Worm (Caenorhabditis elegans) whole organism, young adult: ENCODE measurements around the gene str-85.

Experiments used
- B0019.2 ChIP-seq: fragments of 200-800 bp; sonication (Bioruptor generic); conservative IDR thresholded peaks from 2 replicates; pipeline ENCODE4 v1.3.6; 2022; ENCODE audit warnings: missing genetic modification reagents, missing genetic modification characterization, missing compliant biosample characterization
- C06A6.2 ChIP-seq: fragments of 200-800 bp; sonication (Bioruptor generic); conservative IDR thresholded peaks from 2 replicates; pipeline ENCODE4 v1.3.6; 2022; ENCODE audit warnings: missing genetic modification characterization, missing compliant biosample characterization
- D2030.7 ChIP-seq: fragments of 200-800 bp; sonication (Bioruptor generic); IDR thresholded peaks from 2 replicates; pipeline ENCODE4 v1.3.6; 2022; ENCODE audit warnings: missing genetic modification reagents, missing genetic modification characterization, missing compliant biosample characterization
- F23B12.7 ChIP-seq: sonication (generic microtip); optimal IDR thresholded peaks from 2 replicates; lab custom pipeline; 2017; ENCODE audit warnings: missing genetic modification characterization, mild to moderate bottlenecking, missing compliant biosample characterization, antibody characterized with exemption, moderate library complexity; ENCODE audit not compliant: insufficient read depth
- F39B2.1 ChIP-seq: fragments of 200-800 bp; sonication (Bioruptor generic); IDR thresholded peaks from 2 replicates; pipeline ENCODE4 v1.3.6; 2022; ENCODE audit warnings: missing genetic modification reagents, missing genetic modification characterization, missing compliant biosample characterization
- F49E8.2 ChIP-seq: sonication (generic microtip); optimal IDR thresholded peaks from 3 replicates; lab custom pipeline; 2017; ENCODE audit warnings: missing genetic modification characterization, mild to moderate bottlenecking, missing compliant biosample characterization, antibody characterized with exemption, moderate library complexity; ENCODE audit not compliant: insufficient read depth
- Y67H2A.10 ChIP-seq: fragments of 200-800 bp; sonication (Bioruptor generic); conservative IDR thresholded peaks from 2 replicates; pipeline ENCODE4 v1.3.6; 2022; ENCODE audit warnings: missing genetic modification reagents, missing genetic modification characterization, missing compliant biosample characterization
- ama-1 ChIP-seq, 3 experiments: fragments of 150-350 bp in 1 of 3; sonication (generic microtip) in 2 of 3; optimal IDR thresholded peaks; 2 replicates each; lab custom pipeline; 2014 to 2018; ENCODE audit warnings: missing biosample characterization in 2 of 3, missing genetic modification characterization in 2 of 3, missing genetic modification reagents in 2 of 3
- aptf-3 ChIP-seq: fragments of 200-800 bp; sonication (Bioruptor generic); IDR thresholded peaks from 2 replicates; pipeline ENCODE4 v1.3.6; 2022; ENCODE audit warnings: missing genetic modification characterization, missing compliant biosample characterization
- athp-1 ChIP-seq: sonication (generic microtip); optimal IDR thresholded peaks from 2 replicates; lab custom pipeline; 2017; ENCODE audit warnings: mild to moderate bottlenecking, missing genetic modification characterization, missing compliant biosample characterization
- attf-5 ChIP-seq: fragments of 200-800 bp; sonication (Bioruptor generic); optimal IDR thresholded peaks from 2 replicates; lab custom pipeline; 2018; ENCODE audit warnings: mild to moderate bottlenecking, missing genetic modification characterization, missing compliant biosample characterization
- attf-6 ChIP-seq: fragments of 200-800 bp; sonication (Bioruptor generic); IDR thresholded peaks from 2 replicates; pipeline ENCODE4 v1.3.6; 2022; ENCODE audit warnings: missing genetic modification reagents, missing genetic modification characterization, missing compliant biosample characterization
- ceh-91 ChIP-seq: fragments of 200-800 bp; sonication (Bioruptor generic); IDR thresholded peaks from 2 replicates; pipeline ENCODE4 v1.3.6; 2022; ENCODE audit warnings: missing genetic modification reagents, missing genetic modification characterization, missing compliant biosample characterization
- chd-7 ChIP-seq: sonication (generic microtip); optimal IDR thresholded peaks from 2 replicates; lab custom pipeline; 2016; ENCODE audit warnings: mild to moderate bottlenecking, missing genetic modification characterization, moderate library complexity, missing compliant biosample characterization
- die-1 ChIP-seq: sonication (generic microtip); optimal IDR thresholded peaks from 2 replicates; lab custom pipeline; 2016; ENCODE audit warnings: missing genotype, mild to moderate bottlenecking, missing genetic modification characterization, missing compliant biosample characterization
- efl-1 ChIP-seq: fragments of 150-350 bp; optimal IDR thresholded peaks from 2 replicates; lab custom pipeline; 2014; ENCODE audit warnings: missing biosample characterization, missing genetic modification reagents, missing genetic modification characterization
- egl-18 ChIP-seq: fragments of 200-800 bp; sonication (Bioruptor generic); IDR thresholded peaks from 2 replicates; pipeline ENCODE4 v1.3.6; 2022; ENCODE audit warnings: missing genetic modification reagents, missing genetic modification characterization, missing compliant biosample characterization
- egl-44 ChIP-seq: fragments of 200-800 bp; sonication (Bioruptor generic); IDR thresholded peaks from 2 replicates; pipeline ENCODE4 v1.3.6; 2022; ENCODE audit warnings: missing genetic modification reagents, missing genetic modification characterization, missing compliant biosample characterization
- him-1 ChIP-seq: sonication (generic microtip); optimal IDR thresholded peaks from 2 replicates; lab custom pipeline; 2016; ENCODE audit warnings: missing genotype, missing genetic modification reagents, missing genetic modification characterization, missing compliant biosample characterization
- hlh-12 ChIP-seq: sonication (generic microtip); optimal IDR thresholded peaks from 2 replicates; lab custom pipeline; 2016; ENCODE audit warnings: missing genetic modification characterization, missing compliant biosample characterization
- hmg-1.2 ChIP-seq: fragments of 200-800 bp; sonication (Bioruptor generic); IDR thresholded peaks from 2 replicates; pipeline ENCODE4 v1.3.6; 2022; ENCODE audit warnings: missing genetic modification reagents, missing genetic modification characterization, missing compliant biosample characterization
- hmg-20 ChIP-seq: fragments of 200-800 bp; sonication (Bioruptor generic); IDR thresholded peaks from 2 replicates; pipeline ENCODE4 v1.3.6; 2022; ENCODE audit warnings: missing genetic modification reagents, missing genetic modification characterization, missing compliant biosample characterization
- lag-1 ChIP-seq: fragments of 200-800 bp; sonication (Bioruptor generic); IDR thresholded peaks from 2 replicates; pipeline ENCODE4 v1.3.6; 2022; ENCODE audit warnings: missing genetic modification reagents, missing genetic modification characterization, missing compliant biosample characterization
- let-526 ChIP-seq: fragments of 200-800 bp; sonication (Bioruptor generic); IDR thresholded peaks from 2 replicates; pipeline ENCODE4 v1.3.6; 2022; ENCODE audit warnings: missing genetic modification reagents, missing genetic modification characterization, missing compliant biosample characterization
- let-607 ChIP-seq, 2 experiments: fragments of 200-800 bp in 1 of 2; sonication (Bioruptor generic) in 1 of 2; sonication (generic microtip) in 1 of 2; optimal IDR thresholded peaks; 2 replicates each; lab custom pipeline; 2016 to 2018; ENCODE audit warnings: mild to moderate bottlenecking in 2 of 2, missing compliant biosample characterization in 2 of 2, missing genetic modification characterization in 2 of 2, moderate library complexity in 2 of 2, missing genotype in 1 of 2
- lin-26 ChIP-seq: fragments of 200-800 bp; sonication (Bioruptor generic); IDR thresholded peaks from 2 replicates; pipeline ENCODE4 v1.3.6; 2022; ENCODE audit warnings: missing genetic modification reagents, missing genetic modification characterization, missing compliant biosample characterization
- lin-54 ChIP-seq: fragments of 200-800 bp; sonication (Bioruptor generic); optimal IDR thresholded peaks from 2 replicates; lab custom pipeline; 2018; ENCODE audit warnings: mild to moderate bottlenecking, missing genetic modification characterization, missing compliant biosample characterization
- madf-3 ChIP-seq: fragments of 200-800 bp; sonication (Bioruptor generic); IDR thresholded peaks from 2 replicates; pipeline ENCODE4 v1.3.6; 2022; ENCODE audit warnings: missing genetic modification reagents, missing genetic modification characterization, missing compliant biosample characterization
- mel-28 ChIP-seq: sonication (generic microtip); optimal IDR thresholded peaks from 2 replicates; lab custom pipeline; 2016; ENCODE audit warnings: borderline replicate concordance, mild to moderate bottlenecking, missing genetic modification characterization, missing compliant biosample characterization
- mes-4 ChIP-seq: sonication (generic microtip); optimal IDR thresholded peaks from 2 replicates; lab custom pipeline; 2016; ENCODE audit warnings: missing genotype, missing genetic modification characterization, missing compliant biosample characterization
- mxl-1 ChIP-seq: sonication (generic microtip); optimal IDR thresholded peaks from 2 replicates; lab custom pipeline; 2016; ENCODE audit warnings: missing genetic modification characterization, missing compliant biosample characterization
- nhr-179 ChIP-seq: sonication (generic microtip); optimal IDR thresholded peaks from 2 replicates; lab custom pipeline; 2016; ENCODE audit warnings: mild to moderate bottlenecking, missing genetic modification characterization, missing compliant biosample characterization
- repo-1 ChIP-seq: sonication (generic microtip); optimal IDR thresholded peaks from 2 replicates; lab custom pipeline; 2017; ENCODE audit warnings: mild to moderate bottlenecking, missing genetic modification characterization, missing compliant biosample characterization
- rpc-1 ChIP-seq, 2 experiments: fragments of 150-350 bp in 1 of 2; sonication (generic microtip) in 1 of 2; optimal IDR thresholded peaks; 2 replicates each; lab custom pipeline; 2014 to 2018; ENCODE audit warnings: missing biosample characterization in 1 of 2, missing genetic modification characterization in 1 of 2, missing genetic modification reagents in 1 of 2, missing genotype in 1 of 2
- snpc-1.3 ChIP-seq: sonication (generic microtip); optimal IDR thresholded peaks from 2 replicates; lab custom pipeline; 2017; ENCODE audit warnings: missing genetic modification characterization, mild to moderate bottlenecking, missing compliant biosample characterization, antibody characterized with exemption, moderate library complexity, missing genotype, missing genetic modification reagents; ENCODE audit not compliant: insufficient read depth
- tbp1 ChIP-seq: fragments of 200-800 bp; sonication (Bioruptor generic); optimal IDR thresholded peaks from 2 replicates; lab custom pipeline; 2018; ENCODE audit warnings: mild to moderate bottlenecking, missing genetic modification characterization, missing compliant biosample characterization
- ztf-25 ChIP-seq: fragments of 200-800 bp; sonication (Bioruptor generic); IDR thresholded peaks from 2 replicates; pipeline ENCODE4 v1.3.6; 2022; ENCODE audit warnings: missing genetic modification reagents, missing genetic modification characterization, missing compliant biosample characterization
- ztf-3 ChIP-seq: fragments of 200-800 bp; sonication (Bioruptor generic); optimal IDR thresholded peaks from 2 replicates; lab custom pipeline; 2018; ENCODE audit warnings: mild to moderate bottlenecking, missing genetic modification characterization, missing compliant biosample characterization

Gene str-85

ce11 chrV:8946142-8946541 is 39.5 kb downstream of the str-85 start:
- TF ChIP-seq hmg-1.2 (GFP tag; lab: Robert Waterston, UW) (no peak), efl-1 (GFP tag; lab: Kevin White, UChicago) (no peak), attf-5 (GFP tag; lab: Kevin White, UChicago) (no peak), egl-44 (GFP tag; lab: Robert Waterston, UW) (no peak)

ce11 chrV:8944481-8944880 is 41.2 kb downstream of the str-85 start:
- TF ChIP-seq mxl-1 (tag; lab: Kevin White, UChicago): no peak
- no peak for TF ChIP-seq mel-28 (tag; lab: Kevin White, UChicago)
- TF ChIP-seq ztf-25 (GFP tag; lab: Robert Waterston, UW): no peak
- no peak for TF ChIP-seq F49E8.2 (tag; lab: Kevin White, UChicago)
- no peak for TF ChIP-seq snpc-1.3
- no peak for TF ChIP-seq let-526 (GFP tag; lab: Robert Waterston, UW)
- no peak for TF ChIP-seq repo-1 (tag; lab: Kevin White, UChicago)
- no peak for TF ChIP-seq athp-1
- TF ChIP-seq attf-6 (GFP tag; lab: Robert Waterston, UW): no peak
- TF ChIP-seq die-1 (tag; lab: Kevin White, UChicago): no peak
- no peak for TF ChIP-seq egl-18 (GFP tag; lab: Robert Waterston, UW)
- no peak for TF ChIP-seq hmg-20 (GFP tag; lab: Robert Waterston, UW)
- no peak for TF ChIP-seq ama-1 (optimal IDR thresholded peaks at IDR 0.05; lab: Kevin White, UChicago)
- TF ChIP-seq ama-1 (GFP tag; optimal IDR thresholded peaks at IDR 0.05; lab: Kevin White, UChicago): no peak
- TF ChIP-seq lin-26: no peak
- no peak for TF ChIP-seq aptf-3
- no peak for TF ChIP-seq madf-3 (GFP tag; lab: Robert Waterston, UW)
- no peak for TF ChIP-seq lin-54
- no peak for TF ChIP-seq lag-1 (GFP tag; lab: Robert Waterston, UW)
- no peak for TF ChIP-seq him-1 (tag; lab: Kevin White, UChicago)

- TF ChIP-seq hlh-12 (tag; lab: Kevin White, UChicago) (no peak), D2030.7 (GFP tag; lab: Robert Waterston, UW) (no peak), mel-28 (tag; lab: Kevin White, UChicago) (no peak), Y67H2A.10 (GFP tag; lab: Robert Waterston, UW) (no peak), ceh-91 (no peak), nhr-179 (tag; lab: Kevin White, UChicago) (no peak), C06A6.2 (GFP tag; lab: Robert Waterston, UW) (no peak), tbp1 (GFP tag; lab: Kevin White, UChicago) (no peak), ztf-3 (no peak), lin-54 (no peak), F39B2.1 (GFP tag; lab: Robert Waterston, UW) (no peak), F49E8.2 (tag; lab: Kevin White, UChicago) (no peak), F23B12.7 (no peak), repo-1 (tag; lab: Kevin White, UChicago) (no peak), rpc-1 (optimal IDR thresholded peaks at IDR 0.05; lab: Kevin White, UChicago) (no peak), rpc-1 (tag; optimal IDR thresholded peaks at IDR 0.05; lab: Kevin White, UChicago) (no peak), B0019.2 (GFP tag; lab: Robert Waterston, UW) (no peak), let-607 (tag; optimal IDR thresholded peaks at IDR 0.05; lab: Kevin White, UChicago) (no peak), mes-4 (no peak), chd-7 (no peak)
These were observed 41.7 kb downstream of the str-85 start, which contains the start of gene T19A5.3 for ce11 chrV:8943963-8944362. Gene T19A5.3, minus strand, starts transcription at chrV:8944063.
